ENCODE assay signal across 1 fruit fly cellular context in the genomic region with DNA sequence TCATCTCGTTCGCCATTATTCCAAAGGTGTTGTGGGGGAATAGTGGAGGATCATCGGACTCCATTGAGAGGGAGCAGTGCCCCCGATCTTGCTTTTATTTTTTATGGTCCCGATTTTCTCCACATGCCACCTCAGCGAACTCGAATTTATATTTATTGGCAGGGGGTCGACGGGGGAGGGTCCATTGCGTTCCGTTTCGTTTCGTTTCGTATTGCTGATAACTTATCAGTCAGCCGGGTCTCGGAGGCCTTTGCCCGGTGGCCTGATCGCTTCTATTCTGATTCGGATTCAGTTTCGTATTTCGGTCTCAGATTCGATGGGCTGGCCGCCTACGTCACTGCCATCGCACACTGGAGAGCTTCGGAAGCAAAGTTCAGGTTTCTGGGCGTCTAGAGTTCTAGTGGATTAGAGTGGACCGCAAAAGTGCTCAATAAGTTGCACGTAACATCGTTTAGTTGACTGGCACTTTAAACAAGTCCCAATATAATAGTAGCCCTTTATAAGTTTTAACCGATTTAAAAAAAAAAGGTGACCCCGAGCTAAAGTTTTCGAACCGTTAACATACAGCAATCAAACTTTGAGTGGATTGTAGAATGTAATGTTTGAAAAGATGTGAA.
TF ChIP-seq lines count a peak whose summit lies in the region.

A gene (plus strand): TSS at position 306 of the 617 bp plus-strand sequence.

TF ChIP-seq in whole organism, embryonic, 481 proteins besides CTCF, POLR2A, EP300 and RAD21 (continued from another document and continues in another):
- TF ChIP-seq Dad (GFP tag; optimal IDR thresholded peaks at IDR 0.05; lab: Kevin White, UChicago), result no peak
- TF ChIP-seq CG10979 (tag; optimal IDR thresholded peaks at IDR 0.05; lab: Kevin White, UChicago), result no peak
- no peak for TF ChIP-seq eve (GFP tag; optimal IDR thresholded peaks at IDR 0.05; lab: Kevin White, UChicago)
- peak; percentile 28 for TF ChIP-seq CG6813 (GFP tag; optimal IDR thresholded peaks at IDR 0.05; lab: Kevin White, UChicago)
- no peak for TF ChIP-seq Opbp (GFP tag; IDR thresholded peaks at IDR 0.05; lab: Robert Waterston, UW; ENCODE audit: partially characterized antibody)
- TF ChIP-seq ase (GFP tag; IDR thresholded peaks at IDR 0.05; lab: Robert Waterston, UW), result no peak
- TF ChIP-seq z (GFP tag; IDR thresholded peaks at IDR 0.05; lab: Robert Waterston, UW), result no peak
- TF ChIP-seq CG8944 (GFP tag; optimal IDR thresholded peaks at IDR 0.05; lab: Kevin White, UChicago), result no peak
- no peak for TF ChIP-seq TFAM (GFP tag; optimal IDR thresholded peaks at IDR 0.05; lab: Kevin White, UChicago)
- TF ChIP-seq CG10147 (GFP tag; optimal IDR thresholded peaks at IDR 0.05; lab: Kevin White, UChicago), result no peak
- TF ChIP-seq cas (GFP tag; IDR thresholded peaks at IDR 0.05; lab: Robert Waterston, UW), result no peak
- no peak for TF ChIP-seq CG1832 (GFP tag; optimal IDR thresholded peaks at IDR 0.05; lab: Kevin White, UChicago)
- peak; percentile 16 for TF ChIP-seq CG15514 (GFP tag; optimal IDR thresholded peaks at IDR 0.05; lab: Kevin White, UChicago)
- TF ChIP-seq HLHmδ (GFP tag; optimal IDR thresholded peaks at IDR 0.05; lab: Kevin White, UChicago), result no peak
- no peak for TF ChIP-seq ro (GFP tag; IDR thresholded peaks at IDR 0.05; lab: Robert Waterston, UW)
- TF ChIP-seq Blimp-1 (GFP tag; optimal IDR thresholded peaks at IDR 0.05; lab: Kevin White, UChicago), result no peak
- no peak for TF ChIP-seq CG2116 (GFP tag; optimal IDR thresholded peaks at IDR 0.05; lab: Kevin White, UChicago)
- no peak for TF ChIP-seq Ravus (GFP tag; IDR thresholded peaks at IDR 0.05; lab: Robert Waterston, UW)
- peak; percentile 76 for TF ChIP-seq CG10543 (GFP tag; optimal IDR thresholded peaks at IDR 0.05; lab: Kevin White, UChicago)
- no peak for TF ChIP-seq Mrtf (GFP tag; IDR thresholded peaks at IDR 0.05; lab: Robert Waterston, UW)
- TF ChIP-seq prd (optimal IDR thresholded peaks at IDR 0.05; lab: Kevin White, UChicago), result no peak
- no peak for TF ChIP-seq prd (GFP tag; IDR thresholded peaks at IDR 0.05; lab: Robert Waterston, UW)
- TF ChIP-seq CG6791 (GFP tag; IDR thresholded peaks at IDR 0.05; lab: Robert Waterston, UW; ENCODE audit: partially characterized antibody), result no peak
- TF ChIP-seq Dip2 (GFP tag; IDR thresholded peaks at IDR 0.05; lab: Robert Waterston, UW), result no peak
- no peak for TF ChIP-seq Spps (tag; optimal IDR thresholded peaks at IDR 0.05; lab: Kevin White, UChicago)
- TF ChIP-seq H2.0 (GFP tag; IDR thresholded peaks at IDR 0.05; lab: Robert Waterston, UW), result no peak
- no peak for TF ChIP-seq CG16813 (GFP tag; IDR thresholded peaks at IDR 0.05; lab: Robert Waterston, UW; ENCODE audit: partially characterized antibody)
- TF ChIP-seq dpn (GFP tag; optimal IDR thresholded peaks at IDR 0.05; lab: Kevin White, UChicago), result no peak
- TF ChIP-seq btn (GFP tag; optimal IDR thresholded peaks at IDR 0.05; lab: Kevin White, UChicago), result no peak
- TF ChIP-seq CG6683 (GFP tag; optimal IDR thresholded peaks at IDR 0.05; lab: Kevin White, UChicago), result no peak
- no peak for TF ChIP-seq CG1603 (tag; optimal IDR thresholded peaks at IDR 0.05; lab: Kevin White, UChicago)
- TF ChIP-seq Antp (GFP tag; optimal IDR thresholded peaks at IDR 0.05; lab: Kevin White, UChicago), result no peak
- no peak for TF ChIP-seq ftz-f1 (GFP tag; optimal IDR thresholded peaks at IDR 0.05; lab: Kevin White, UChicago)
- TF ChIP-seq zfh2 (GFP tag; optimal IDR thresholded peaks at IDR 0.05; lab: Kevin White, UChicago), result no peak
- no peak for TF ChIP-seq Camta (GFP tag; optimal IDR thresholded peaks at IDR 0.05; lab: Kevin White, UChicago)
- TF ChIP-seq Hey (tag; optimal IDR thresholded peaks at IDR 0.05; lab: Kevin White, UChicago), result peak; percentile 3
- 0 out of 2 replicates have a peak, but pooled peaks have one; percentile 7 for TF ChIP-seq CG9932 (GFP tag; IDR thresholded peaks at IDR 0.05; lab: Robert Waterston, UW)
- no peak for TF ChIP-seq bcd (GFP tag; optimal IDR thresholded peaks at IDR 0.05; lab: Kevin White, UChicago)
- TF ChIP-seq CG8089 (GFP tag; optimal IDR thresholded peaks at IDR 0.05; lab: Kevin White, UChicago), result no peak
- no peak for TF ChIP-seq gt (GFP tag; IDR thresholded peaks at IDR 0.05; lab: Robert Waterston, UW)
- no peak for TF ChIP-seq p53 (GFP tag; optimal IDR thresholded peaks at IDR 0.05; lab: Kevin White, UChicago)
- TF ChIP-seq hkb (optimal IDR thresholded peaks at IDR 0.05; lab: Kevin White, UChicago), result no peak
- no peak for TF ChIP-seq hkb (GFP tag; IDR thresholded peaks at IDR 0.05; lab: Robert Waterston, UW)
- TF ChIP-seq Dek (tag; optimal IDR thresholded peaks at IDR 0.05; lab: Kevin White, UChicago), result no peak
- TF ChIP-seq CG2875 (GFP tag; optimal IDR thresholded peaks at IDR 0.05; lab: Kevin White, UChicago), result no peak
- no peak for TF ChIP-seq CG3407 (GFP tag; optimal IDR thresholded peaks at IDR 0.05; lab: Kevin White, UChicago)
- no peak for TF ChIP-seq CG17612 (GFP tag; IDR thresholded peaks at IDR 0.05; lab: Robert Waterston, UW)
- no peak for TF ChIP-seq fd96Cb (tag; optimal IDR thresholded peaks at IDR 0.05; lab: Kevin White, UChicago)
- no peak for TF ChIP-seq CG7839 (tag; optimal IDR thresholded peaks at IDR 0.05; lab: Kevin White, UChicago)
- TF ChIP-seq shn (GFP tag; optimal IDR thresholded peaks at IDR 0.05; lab: Kevin White, UChicago), result no peak
- TF ChIP-seq CG2712 (tag; optimal IDR thresholded peaks at IDR 0.05; lab: Kevin White, UChicago), result no peak
- no peak for TF ChIP-seq gce (GFP tag; IDR thresholded peaks at IDR 0.05; lab: Robert Waterston, UW)
- no peak for TF ChIP-seq lilli (GFP tag; optimal IDR thresholded peaks at IDR 0.05; lab: Kevin White, UChicago)
- TF ChIP-seq Pdp1 (GFP tag; optimal IDR thresholded peaks at IDR 0.05; lab: Kevin White, UChicago), result no peak
- TF ChIP-seq CG31441 (GFP tag; IDR thresholded peaks at IDR 0.05; lab: Robert Waterston, UW), result no peak
- TF ChIP-seq Ets65A (GFP tag; lab: Kevin White, UChicago), result no peak
- no peak for TF ChIP-seq dmrt11E (tag; optimal IDR thresholded peaks at IDR 0.05; lab: Kevin White, UChicago)
- no peak for TF ChIP-seq ems (GFP tag; optimal IDR thresholded peaks at IDR 0.05; lab: Kevin White, UChicago)
- no peak for TF ChIP-seq CG11456 (GFP tag; IDR thresholded peaks at IDR 0.05; lab: Robert Waterston, UW)
- no peak for TF ChIP-seq CrebB (tag; optimal IDR thresholded peaks at IDR 0.05; lab: Kevin White, UChicago)
- no peak for TF ChIP-seq Lim3 (GFP tag; IDR thresholded peaks at IDR 0.05; lab: Robert Waterston, UW)
- no peak for TF ChIP-seq NC2α (GFP tag; optimal IDR thresholded peaks at IDR 0.05; lab: Kevin White, UChicago)
- no peak for TF ChIP-seq ab (GFP tag; optimal IDR thresholded peaks at IDR 0.05; lab: Kevin White, UChicago)
- TF ChIP-seq Mad (GFP tag; optimal IDR thresholded peaks at IDR 0.05; lab: Kevin White, UChicago), result no peak
- no peak for TF ChIP-seq PHDP (tag; optimal IDR thresholded peaks at IDR 0.05; lab: Kevin White, UChicago)
- TF ChIP-seq Scr (GFP tag; IDR thresholded peaks at IDR 0.05; lab: Robert Waterston, UW; ENCODE audit: partially characterized antibody), result no peak
- no peak for TF ChIP-seq lola (GFP tag; optimal IDR thresholded peaks at IDR 0.05; lab: Kevin White, UChicago)
- no peak for TF ChIP-seq toy (GFP tag; IDR thresholded peaks at IDR 0.05; lab: Robert Waterston, UW)
- TF ChIP-seq so (GFP tag; IDR thresholded peaks at IDR 0.05; lab: Robert Waterston, UW), result no peak
- TF ChIP-seq pita (GFP tag; optimal IDR thresholded peaks at IDR 0.05; lab: Kevin White, UChicago), result no peak
- no peak for TF ChIP-seq CG12942 (GFP tag; optimal IDR thresholded peaks at IDR 0.05; lab: Kevin White, UChicago)
- TF ChIP-seq BEAF-32 (GFP tag; optimal IDR thresholded peaks at IDR 0.05; lab: Kevin White, UChicago), result no peak
- 0 out of 3 replicates have a peak, but pooled peaks have one; percentile 18 for TF ChIP-seq CG6175 (GFP tag; IDR thresholded peaks at IDR 0.05; lab: Robert Waterston, UW)
- no peak for TF ChIP-seq Jarid2 (GFP tag; optimal IDR thresholded peaks at IDR 0.05; lab: Kevin White, UChicago)
- TF ChIP-seq CG13624 (GFP tag; optimal IDR thresholded peaks at IDR 0.05; lab: Kevin White, UChicago), result no peak
- TF ChIP-seq CG15073 (GFP tag; optimal IDR thresholded peaks at IDR 0.05; lab: Kevin White, UChicago), result no peak
- TF ChIP-seq Dbx (GFP tag; IDR thresholded peaks at IDR 0.05; lab: Robert Waterston, UW), result 0 out of 3 replicates have a peak, but pooled peaks have one; percentile 13
- TF ChIP-seq schlank (tag; optimal IDR thresholded peaks at IDR 0.05; lab: Kevin White, UChicago), result no peak
- peak; percentile 93 for TF ChIP-seq sug (tag; optimal IDR thresholded peaks at IDR 0.05; lab: Kevin White, UChicago)
- TF ChIP-seq Optix (GFP tag; IDR thresholded peaks at IDR 0.05; lab: Robert Waterston, UW), result no peak
- TF ChIP-seq cad (GFP tag; optimal IDR thresholded peaks at IDR 0.05; lab: Kevin White, UChicago), result no peak
- TF ChIP-seq sd (tag; optimal IDR thresholded peaks at IDR 0.05; lab: Kevin White, UChicago), result peak; percentile 8
- TF ChIP-seq Drgx (GFP tag; IDR thresholded peaks at IDR 0.05; lab: Robert Waterston, UW), result no peak
- no peak for TF ChIP-seq stc (GFP tag; IDR thresholded peaks at IDR 0.05; lab: Robert Waterston, UW)
- no peak for TF ChIP-seq CG12104 (GFP tag; optimal IDR thresholded peaks at IDR 0.05; lab: Kevin White, UChicago)
- TF ChIP-seq tna (GFP tag; IDR thresholded peaks at IDR 0.05; lab: Robert Waterston, UW; ENCODE audit: partially characterized antibody), result no peak
- no peak for TF ChIP-seq CG8388 (GFP tag; optimal IDR thresholded peaks at IDR 0.05; lab: Kevin White, UChicago)
- no peak for TF ChIP-seq Doc3 (GFP tag; IDR thresholded peaks at IDR 0.05; lab: Robert Waterston, UW; ENCODE audit: partially characterized antibody)
- no peak for TF ChIP-seq CG3838 (GFP tag; optimal IDR thresholded peaks at IDR 0.05; lab: Kevin White, UChicago)
- TF ChIP-seq CG8478 (optimal IDR thresholded peaks at IDR 0.05; lab: Kevin White, UChicago), result no peak
- TF ChIP-seq CG1647 (GFP tag; optimal IDR thresholded peaks at IDR 0.05; lab: Kevin White, UChicago), result no peak
- no peak for TF ChIP-seq Vsx1 (GFP tag; optimal IDR thresholded peaks at IDR 0.05; lab: Kevin White, UChicago)
- TF ChIP-seq pum (GFP tag; optimal IDR thresholded peaks at IDR 0.05; lab: Kevin White, UChicago), result no peak
- TF ChIP-seq tx (GFP tag; optimal IDR thresholded peaks at IDR 0.05; lab: Kevin White, UChicago), result no peak
- TF ChIP-seq Chrac-16 (GFP tag; optimal IDR thresholded peaks at IDR 0.05; lab: Kevin White, UChicago), result no peak
- TF ChIP-seq Med (GFP tag; lab: Kevin White, UChicago), result peak; percentile 34
- no peak for TF ChIP-seq onecut (GFP tag; IDR thresholded peaks at IDR 0.05; lab: Robert Waterston, UW)
- TF ChIP-seq en (GFP tag; optimal IDR thresholded peaks at IDR 0.05; lab: Kevin White, UChicago), result no peak
- TF ChIP-seq HHEX (GFP tag; optimal IDR thresholded peaks at IDR 0.05; lab: Kevin White, UChicago), result no peak
- no peak for TF ChIP-seq zen2 (GFP tag; IDR thresholded peaks at IDR 0.05; lab: Robert Waterston, UW; ENCODE audit: partially characterized antibody)
- TF ChIP-seq pho (GFP tag; optimal IDR thresholded peaks at IDR 0.05; lab: Kevin White, UChicago), result no peak
- no peak for TF ChIP-seq gcm2 (GFP tag; optimal IDR thresholded peaks at IDR 0.05; lab: Kevin White, UChicago)
- TF ChIP-seq Nf-YA (GFP tag; IDR thresholded peaks at IDR 0.05; lab: Robert Waterston, UW), result no peak
- TF ChIP-seq ken (GFP tag; IDR thresholded peaks at IDR 0.05; lab: Robert Waterston, UW), result no peak
- TF ChIP-seq corto (GFP tag; optimal IDR thresholded peaks at IDR 0.05; lab: Kevin White, UChicago), result no peak
- no peak for TF ChIP-seq CG3726 (GFP tag; IDR thresholded peaks at IDR 0.05; lab: Robert Waterston, UW)
- no peak for TF ChIP-seq HLH3B (GFP tag; IDR thresholded peaks at IDR 0.05; lab: Robert Waterston, UW)
- no peak for TF ChIP-seq Max (GFP tag; optimal IDR thresholded peaks at IDR 0.05; lab: Kevin White, UChicago)
- no peak for TF ChIP-seq HLH54F (GFP tag; optimal IDR thresholded peaks at IDR 0.05; lab: Kevin White, UChicago)
- TF ChIP-seq pfk (GFP tag; optimal IDR thresholded peaks at IDR 0.05; lab: Kevin White, UChicago), result peak; percentile 93
- TF ChIP-seq mld (GFP tag; IDR thresholded peaks at IDR 0.05; lab: Robert Waterston, UW; ENCODE audit: partially characterized antibody), result no peak
- no peak for TF ChIP-seq CG15011 (GFP tag; optimal IDR thresholded peaks at IDR 0.05; lab: Kevin White, UChicago)
- no peak for TF ChIP-seq CG12299 (tag; optimal IDR thresholded peaks at IDR 0.05; lab: Kevin White, UChicago)
- TF ChIP-seq al (GFP tag; IDR thresholded peaks at IDR 0.05; lab: Robert Waterston, UW), result no peak
- TF ChIP-seq CG17328 (GFP tag; IDR thresholded peaks at IDR 0.05; lab: Robert Waterston, UW), result no peak
- no peak for TF ChIP-seq CG8281 (tag; optimal IDR thresholded peaks at IDR 0.05; lab: Kevin White, UChicago)
- no peak for TF ChIP-seq CG12769 (tag; optimal IDR thresholded peaks at IDR 0.05; lab: Kevin White, UChicago)
- no peak for TF ChIP-seq CG11696 (GFP tag; IDR thresholded peaks at IDR 0.05; lab: Robert Waterston, UW)
- TF ChIP-seq dm (GFP tag; optimal IDR thresholded peaks at IDR 0.05; lab: Kevin White, UChicago), result no peak
- TF ChIP-seq klu (GFP tag; IDR thresholded peaks at IDR 0.05; lab: Robert Waterston, UW), result no peak
- no peak for TF ChIP-seq CG3995 (GFP tag; optimal IDR thresholded peaks at IDR 0.05; lab: Kevin White, UChicago)
- TF ChIP-seq fru (optimal IDR thresholded peaks at IDR 0.05; lab: Kevin White, UChicago), result no peak
- no peak for TF ChIP-seq unc-4 (GFP tag; IDR thresholded peaks at IDR 0.05; lab: Robert Waterston, UW; ENCODE audit: partially characterized antibody)
- TF ChIP-seq Abd-B (GFP tag; optimal IDR thresholded peaks at IDR 0.05; lab: Kevin White, UChicago), result no peak
- TF ChIP-seq Mes4 (GFP tag; optimal IDR thresholded peaks at IDR 0.05; lab: Kevin White, UChicago), result no peak
- TF ChIP-seq ac (GFP tag; optimal IDR thresholded peaks at IDR 0.05; lab: Kevin White, UChicago), result no peak
- no peak for TF ChIP-seq CG10654 (GFP tag; optimal IDR thresholded peaks at IDR 0.05; lab: Kevin White, UChicago)
- no peak for TF ChIP-seq mam (GFP tag; optimal IDR thresholded peaks at IDR 0.05; lab: Kevin White, UChicago)
- TF ChIP-seq CG14441 (GFP tag; IDR thresholded peaks at IDR 0.05; lab: Robert Waterston, UW), result no peak
- TF ChIP-seq GATAe (GFP tag; conservative IDR thresholded peaks at IDR 0.05; lab: Robert Waterston, UW), result peak; percentile 53
- TF ChIP-seq CG13296 (GFP tag; optimal IDR thresholded peaks at IDR 0.05; lab: Kevin White, UChicago), result peak; percentile 14
- TF ChIP-seq cwo (GFP tag; optimal IDR thresholded peaks at IDR 0.05; lab: Kevin White, UChicago), result no peak
- no peak for TF ChIP-seq sr (GFP tag; IDR thresholded peaks at IDR 0.05; lab: Robert Waterston, UW)
